Worm (Caenorhabditis elegans) whole organism, young adult: ENCODE results near the gene ZK673.4.

Experiments
- C06A6.2 ChIP-seq: fragments of 200-800 bp; sonication (Bioruptor generic); conservative IDR thresholded peaks from 2 replicates; pipeline ENCODE4 v1.3.6; 2022; ENCODE audit warnings: missing genetic modification characterization, missing compliant biosample characterization
- F37B4.10 ChIP-seq: fragments of 200-800 bp; sonication (Bioruptor generic); IDR thresholded peaks from 2 replicates; pipeline ENCODE4 v1.3.6; 2022; ENCODE audit warnings: missing genetic modification characterization, missing compliant biosample characterization
- Y79H2A.3 ChIP-seq: fragments of 200-800 bp; sonication (Bioruptor generic); conservative IDR thresholded peaks from 2 replicates; pipeline ENCODE4 v1.3.6; 2022; ENCODE audit warnings: missing genetic modification reagents, missing genetic modification characterization, missing compliant biosample characterization
- ama-1 ChIP-seq, 3 experiments: fragments of 150-350 bp in 1 of 3; sonication (generic microtip) in 2 of 3; optimal IDR thresholded peaks; 2 replicates each; lab custom pipeline; 2014 to 2018; ENCODE audit warnings: missing biosample characterization in 2 of 3, missing genetic modification characterization in 2 of 3, missing genetic modification reagents in 2 of 3
- bed-1 ChIP-seq: fragments of 200-800 bp; sonication (Bioruptor generic); IDR thresholded peaks from 2 replicates; pipeline ENCODE4 v1.3.6; 2022; ENCODE audit warnings: missing genetic modification reagents, missing genetic modification characterization, missing compliant biosample characterization
- bed-2 ChIP-seq: fragments of 200-800 bp; sonication (Bioruptor generic); IDR thresholded peaks from 2 replicates; pipeline ENCODE4 v1.3.6; 2022; ENCODE audit warnings: missing genetic modification reagents, missing genetic modification characterization, missing compliant biosample characterization
- ccch-3 ChIP-seq: fragments of 200-800 bp; sonication (Bioruptor generic); optimal IDR thresholded peaks from 2 replicates; lab custom pipeline; 2018; ENCODE audit warnings: mild to moderate bottlenecking, missing genetic modification characterization, missing compliant biosample characterization
- cebp-1 ChIP-seq, 2 experiments: fragments of 200-800 bp in 1 of 2; sonication (Bioruptor generic) in 1 of 2; sonication (generic microtip) in 1 of 2; IDR thresholded peaks in 1 of 2; optimal IDR thresholded peaks in 1 of 2; 2 replicates each; pipeline versions ENCODE4 v1.3.6 to Lab custom; 2017 to 2022; ENCODE audit warnings: missing compliant biosample characterization in 2 of 2, missing genetic modification characterization in 2 of 2, mild to moderate bottlenecking in 1 of 2, missing genetic modification reagents in 1 of 2, moderate library complexity in 1 of 2
- ceh-79 ChIP-seq: sonication (generic microtip); optimal IDR thresholded peaks from 2 replicates; lab custom pipeline; 2017; ENCODE audit warnings: mild to moderate bottlenecking, missing genetic modification characterization, missing compliant biosample characterization
- ceh-91 ChIP-seq: fragments of 200-800 bp; sonication (Bioruptor generic); IDR thresholded peaks from 2 replicates; pipeline ENCODE4 v1.3.6; 2022; ENCODE audit warnings: missing genetic modification reagents, missing genetic modification characterization, missing compliant biosample characterization
- die-1 ChIP-seq: sonication (generic microtip); optimal IDR thresholded peaks from 2 replicates; lab custom pipeline; 2016; ENCODE audit warnings: missing genotype, mild to moderate bottlenecking, missing genetic modification characterization, missing compliant biosample characterization
- egl-18 ChIP-seq: fragments of 200-800 bp; sonication (Bioruptor generic); IDR thresholded peaks from 2 replicates; pipeline ENCODE4 v1.3.6; 2022; ENCODE audit warnings: missing genetic modification reagents, missing genetic modification characterization, missing compliant biosample characterization
- lag-1 ChIP-seq: fragments of 200-800 bp; sonication (Bioruptor generic); IDR thresholded peaks from 2 replicates; pipeline ENCODE4 v1.3.6; 2022; ENCODE audit warnings: missing genetic modification reagents, missing genetic modification characterization, missing compliant biosample characterization
- let-526 ChIP-seq: fragments of 200-800 bp; sonication (Bioruptor generic); IDR thresholded peaks from 2 replicates; pipeline ENCODE4 v1.3.6; 2022; ENCODE audit warnings: missing genetic modification reagents, missing genetic modification characterization, missing compliant biosample characterization
- lir-1 ChIP-seq: fragments of 200-800 bp; sonication (Bioruptor generic); conservative IDR thresholded peaks from 2 replicates; pipeline ENCODE4 v1.3.6; 2022; ENCODE audit warnings: missing genetic modification reagents, missing genetic modification characterization, missing compliant biosample characterization
- madf-3 ChIP-seq: fragments of 200-800 bp; sonication (Bioruptor generic); IDR thresholded peaks from 2 replicates; pipeline ENCODE4 v1.3.6; 2022; ENCODE audit warnings: missing genetic modification reagents, missing genetic modification characterization, missing compliant biosample characterization
- madf-6 ChIP-seq: fragments of 200-800 bp; sonication (Bioruptor generic); IDR thresholded peaks from 2 replicates; pipeline ENCODE4 v1.3.6; 2022; ENCODE audit warnings: missing genetic modification reagents, missing genetic modification characterization, missing compliant biosample characterization
- mcd-1 ChIP-seq: fragments of 200-800 bp; sonication (Bioruptor generic); IDR thresholded peaks from 2 replicates; pipeline ENCODE4 v1.3.6; 2022; ENCODE audit warnings: missing genetic modification reagents, missing genetic modification characterization, missing compliant biosample characterization
- mes-4 ChIP-seq: sonication (generic microtip); optimal IDR thresholded peaks from 2 replicates; lab custom pipeline; 2016; ENCODE audit warnings: missing genotype, missing genetic modification characterization, missing compliant biosample characterization
- nfyb-1 ChIP-seq: fragments of 200-800 bp; sonication (Bioruptor generic); IDR thresholded peaks from 2 replicates; pipeline ENCODE4 v1.3.6; 2022; ENCODE audit warnings: missing genetic modification reagents, missing genetic modification characterization, missing compliant biosample characterization
- nhr-120 ChIP-seq: fragments of 200-800 bp; sonication (Bioruptor generic); IDR thresholded peaks from 2 replicates; pipeline ENCODE4 v1.3.6; 2022; ENCODE audit warnings: missing genetic modification characterization, missing compliant biosample characterization
- nhr-80 ChIP-seq: sonication (generic microtip); optimal IDR thresholded peaks from 2 replicates; lab custom pipeline; 2016; ENCODE audit warnings: missing genetic modification characterization, missing compliant biosample characterization
- nhr-90 ChIP-seq: sonication (generic microtip); optimal IDR thresholded peaks from 2 replicates; lab custom pipeline; 2016; ENCODE audit warnings: missing genotype, mild to moderate bottlenecking, missing genetic modification characterization, missing compliant biosample characterization
- pbrm-1 ChIP-seq: fragments of 200-800 bp; sonication (Bioruptor generic); IDR thresholded peaks from 2 replicates; pipeline ENCODE4 v1.3.6; 2022; ENCODE audit warnings: missing genetic modification reagents, missing genetic modification characterization, missing compliant biosample characterization
- snpc-1.1 ChIP-seq: sonication (generic microtip); optimal IDR thresholded peaks from 2 replicates; lab custom pipeline; 2017; ENCODE audit warnings: missing genetic modification characterization, mild to moderate bottlenecking, missing compliant biosample characterization, antibody characterized with exemption, moderate library complexity, missing genotype, missing genetic modification reagents; ENCODE audit not compliant: insufficient read depth
- tbx-9 ChIP-seq: sonication (generic microtip); optimal IDR thresholded peaks from 2 replicates; lab custom pipeline; 2016; ENCODE audit warnings: borderline replicate concordance, missing genetic modification characterization, inconsistent platforms, missing compliant biosample characterization
- unc-62 ChIP-seq: fragments of 150-350 bp; optimal IDR thresholded peaks from 2 replicates; lab custom pipeline; 2014; ENCODE audit warnings: missing biosample characterization, missing genetic modification reagents, missing genetic modification characterization
- ztf-18 ChIP-seq: sonication (generic microtip); optimal IDR thresholded peaks from 2 replicates; lab custom pipeline; 2016; ENCODE audit warnings: missing genotype, mild to moderate bottlenecking, missing genetic modification characterization, missing compliant biosample characterization
- ztf-25 ChIP-seq: fragments of 200-800 bp; sonication (Bioruptor generic); IDR thresholded peaks from 2 replicates; pipeline ENCODE4 v1.3.6; 2022; ENCODE audit warnings: missing genetic modification reagents, missing genetic modification characterization, missing compliant biosample characterization
- ztf-26 ChIP-seq: sonication (generic microtip); optimal IDR thresholded peaks from 2 replicates; lab custom pipeline; 2017; ENCODE audit warnings: missing genetic modification characterization, missing compliant biosample characterization
- ztf-3 ChIP-seq: fragments of 200-800 bp; sonication (Bioruptor generic); optimal IDR thresholded peaks from 2 replicates; lab custom pipeline; 2018; ENCODE audit warnings: mild to moderate bottlenecking, missing genetic modification characterization, missing compliant biosample characterization

The ZK673.4 gene

ce11 chrII:10476959-10477358 is 24.2 kb downstream of the ZK673.4 start, which contains the start of gene ZK666.4:
TSS of gene ZK666.4 (plus strand) at chrII:10477259.
- TF ChIP-seq nhr-90 (tag; lab: Kevin White, UChicago) (no peak), ccch-3 (GFP tag; lab: Kevin White, UChicago) (no peak), ztf-25 (no peak), Y79H2A.3 (no peak), madf-6 (GFP tag; lab: Robert Waterston, UW) (no peak), mcd-1 (GFP tag; lab: Robert Waterston, UW) (no peak), bed-2 (GFP tag; lab: Robert Waterston, UW) (no peak), lir-1 (GFP tag; lab: Robert Waterston, UW) (no peak), ztf-18 (tag; lab: Kevin White, UChicago) (no peak), mes-4 (tag; lab: Kevin White, UChicago) (no peak)

DNA sequence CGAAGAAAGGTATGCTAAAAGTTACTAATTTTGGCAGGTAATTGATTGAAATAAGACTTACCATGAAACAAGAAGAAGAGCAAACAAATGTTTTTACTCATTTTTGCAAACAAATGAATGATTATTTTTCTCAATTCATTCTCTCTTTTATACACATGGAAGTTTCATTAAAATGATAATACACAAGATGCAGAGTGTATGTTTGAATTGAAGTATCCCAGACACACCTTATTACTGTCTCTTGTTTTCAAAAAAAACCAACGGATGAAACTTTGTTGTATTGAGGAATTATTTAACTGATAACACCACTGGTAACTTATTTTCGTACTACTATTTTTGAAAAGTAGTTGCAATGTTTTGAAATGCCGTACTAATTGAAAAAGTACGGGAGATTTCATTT is 26.6 kb downstream of the ZK673.4 start, which contains the start of gene clec-59:
clec-59 (minus strand) TSS at position 101 of the 400 bp plus-strand sequence.
- no peak for TF ChIP-seq snpc-1.1 (tag; lab: Kevin White, UChicago)
- no peak for TF ChIP-seq ama-1 (optimal IDR thresholded peaks at IDR 0.05; lab: Kevin White, UChicago)
- TF ChIP-seq ama-1 (GFP tag; optimal IDR thresholded peaks at IDR 0.05; lab: Kevin White, UChicago), result no peak
- no peak for TF ChIP-seq let-526 (GFP tag; lab: Robert Waterston, UW)
- no peak for TF ChIP-seq F37B4.10 (GFP tag; lab: Robert Waterston, UW)
- TF ChIP-seq ceh-91 (GFP tag; lab: Robert Waterston, UW), result no peak
- no peak for TF ChIP-seq unc-62
- no peak for TF ChIP-seq nhr-90 (tag; lab: Kevin White, UChicago)
- no peak for TF ChIP-seq ztf-26 (tag; lab: Kevin White, UChicago)
- TF ChIP-seq die-1 (tag; lab: Kevin White, UChicago), result no peak
- no peak for TF ChIP-seq C06A6.2 (GFP tag; lab: Robert Waterston, UW)

DNA sequence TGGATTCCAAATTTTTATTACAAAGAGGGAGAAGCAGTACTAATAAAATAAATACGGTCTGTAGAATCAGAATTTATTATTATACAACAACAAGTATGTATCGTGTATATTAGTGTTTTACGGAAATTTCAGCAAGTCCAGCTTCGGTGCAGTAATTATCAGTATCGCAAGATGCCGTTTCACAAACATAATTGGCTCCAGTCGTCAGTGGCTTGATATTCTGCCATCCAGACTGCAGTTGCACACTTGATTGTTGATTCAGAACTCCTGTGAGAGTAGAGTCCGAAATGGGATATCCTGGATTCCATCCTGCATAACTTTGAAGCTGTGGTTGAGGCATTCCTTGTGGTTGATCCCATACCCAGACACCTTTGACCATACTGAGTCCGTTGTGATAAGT is 27.3 kb downstream of the ZK673.4 start:
- TF ChIP-seq ztf-3 (GFP tag; lab: Kevin White, UChicago) (no peak), madf-3 (GFP tag; lab: Robert Waterston, UW) (no peak), nfyb-1 (GFP tag; lab: Robert Waterston, UW) (no peak), pbrm-1 (GFP tag; lab: Robert Waterston, UW) (no peak), tbx-9 (tag; lab: Kevin White, UChicago) (no peak), lag-1 (GFP tag; lab: Robert Waterston, UW) (no peak), bed-1 (GFP tag; lab: Robert Waterston, UW) (no peak), ceh-79 (no peak), nhr-120 (GFP tag; lab: Robert Waterston, UW) (no peak)

DNA sequence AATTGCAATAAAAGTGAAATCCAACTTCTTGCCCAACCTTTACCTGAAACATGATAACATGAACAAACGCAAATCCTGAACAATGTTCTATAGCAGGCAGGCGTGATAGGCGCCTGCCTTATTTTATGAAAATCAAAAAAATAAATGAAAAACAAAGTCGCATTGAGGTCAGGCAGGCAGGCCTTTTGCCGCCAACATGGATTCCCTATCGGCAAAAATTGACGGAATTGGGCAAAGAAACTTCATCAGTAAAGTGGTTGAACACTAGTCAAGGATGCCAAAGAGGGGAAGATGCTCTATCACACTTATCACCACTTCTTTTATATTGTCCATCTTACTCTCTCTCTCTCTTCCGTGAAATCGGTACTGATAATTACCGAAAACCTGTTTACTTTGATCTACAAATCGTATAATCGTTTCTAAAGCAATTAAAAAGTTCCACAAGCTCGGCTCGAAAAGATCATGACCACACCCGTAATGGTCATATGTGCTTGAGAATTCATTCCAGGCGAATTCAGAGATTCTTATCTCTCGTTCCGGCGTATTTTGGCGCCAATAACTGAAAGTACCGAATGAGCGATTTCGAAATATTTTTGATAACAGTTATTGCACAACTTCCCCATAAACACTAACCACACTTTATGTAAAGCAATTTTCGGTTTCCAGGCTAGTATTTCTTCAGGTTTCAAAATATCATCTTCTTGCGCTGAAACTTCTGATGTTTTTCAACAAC is 29.3 kb downstream of the ZK673.4 start, which contains the start of the genes clec-60 and ZK666.11:
clec-60 (minus strand) TSS at position 51 of the 733 bp plus-strand sequence.
ZK666.11 (plus strand) TSS at position 699 of the 733 bp plus-strand sequence.
- TF ChIP-seq cebp-1 (GFP tag; IDR thresholded peaks at IDR 0.05; lab: Robert Waterston, UW), result 0 out of 2 replicates have a peak, but pooled peaks have one; percentile 49
- no peak for TF ChIP-seq cebp-1 (tag; optimal IDR thresholded peaks at IDR 0.05; lab: Kevin White, UChicago)
- no peak for TF ChIP-seq egl-18
- peak; percentile 6 for TF ChIP-seq nhr-80
